Fruit fly (Drosophila melanogaster) whole organism, embryonic: Measurements from ENCODE around the gene defl.
A peak's percentile ranks its signal among the peaks of the same experiment; 100 is the strongest.

Experiments
- Abd-B ChIP-seq: fragments of 200-800 bp; sonication (Bioruptor generic); optimal IDR thresholded peaks from 2 replicates; lab custom pipeline; 2018; ENCODE audit warnings: missing biosample characterization, mild to moderate bottlenecking, missing genetic modification characterization, moderate library complexity
- Antp ChIP-seq: fragments of 200-800 bp; sonication (Bioruptor generic); optimal IDR thresholded peaks from 3 replicates; lab custom pipeline; 2016; ENCODE audit warnings: missing biosample characterization, missing genetic modification characterization
- Asciz ChIP-seq: fragments of 200-800 bp; sonication (Bioruptor generic); optimal IDR thresholded peaks from 2 replicates; lab custom pipeline; 2017; ENCODE audit warnings: missing biosample characterization, mild to moderate bottlenecking, missing genetic modification characterization, missing genetic modification reagents
- BtbVII ChIP-seq: fragments of 200-800 bp; sonication (Bioruptor generic); optimal IDR thresholded peaks from 3 replicates; lab custom pipeline; 2017; ENCODE audit warnings: missing biosample characterization, mild to moderate bottlenecking, missing genetic modification characterization
- CG11398 ChIP-seq: fragments of 200-800 bp; sonication (Bioruptor generic); optimal IDR thresholded peaks from 2 replicates; lab custom pipeline; 2016; ENCODE audit warnings: missing biosample characterization, missing genetic modification characterization
- CG12236 ChIP-seq: fragments of 200-800 bp; sonication (Bioruptor generic); optimal IDR thresholded peaks from 2 replicates; lab custom pipeline; 2016; ENCODE audit warnings: missing biosample characterization, missing genetic modification characterization
- CG12391 ChIP-seq: fragments of 200-800 bp; sonication (Bioruptor generic); optimal IDR thresholded peaks from 3 replicates; lab custom pipeline; 2018; ENCODE audit warnings: missing biosample characterization, mild to moderate bottlenecking, missing genetic modification characterization, moderate library complexity
- CG12942 ChIP-seq: fragments of 200-800 bp; sonication (Bioruptor generic); optimal IDR thresholded peaks from 3 replicates; lab custom pipeline; 2016; ENCODE audit warnings: missing biosample characterization, missing genetic modification characterization
- CG13123 ChIP-seq: fragments of 200-800 bp; sonication (Bioruptor generic); optimal IDR thresholded peaks from 2 replicates; lab custom pipeline; 2016; ENCODE audit warnings: missing biosample characterization, missing genetic modification characterization
- CG13296 ChIP-seq: fragments of 200-800 bp; sonication (Bioruptor generic); optimal IDR thresholded peaks from 3 replicates; lab custom pipeline; 2018; ENCODE audit warnings: missing biosample characterization, mild to moderate bottlenecking, missing genetic modification characterization
- CG14050 ChIP-seq: fragments of 200-800 bp; sonication (Bioruptor generic); IDR thresholded peaks from 3 replicates; pipeline ENCODE4 v1.3.6; 2022; ENCODE audit warnings: missing biosample characterization, missing genetic modification characterization
- CG15514 ChIP-seq: fragments of 200-800 bp; sonication (Bioruptor generic); optimal IDR thresholded peaks from 3 replicates; lab custom pipeline; 2017; ENCODE audit warnings: missing biosample characterization, missing genetic modification characterization, mild to moderate bottlenecking, moderate library complexity, missing genetic modification reagents
- CG16863 ChIP-seq: fragments of 200-800 bp; sonication (Bioruptor generic); optimal IDR thresholded peaks from 3 replicates; lab custom pipeline; 2016; ENCODE audit warnings: missing biosample characterization, missing genetic modification characterization
- CG17186 ChIP-seq: fragments of 200-800 bp; sonication (Bioruptor generic); optimal IDR thresholded peaks from 3 replicates; lab custom pipeline; 2017; ENCODE audit warnings: missing biosample characterization, missing genetic modification reagents, missing genetic modification characterization
- CG17328 ChIP-seq: fragments of 200-800 bp; sonication (Bioruptor generic); IDR thresholded peaks from 2 replicates; pipeline ENCODE4 v1.3.6; 2022; ENCODE audit warnings: missing biosample characterization, missing genetic modification characterization
- CG1792 ChIP-seq: fragments of 200-800 bp; sonication (Bioruptor generic); optimal IDR thresholded peaks from 2 replicates; lab custom pipeline; 2016; ENCODE audit warnings: missing biosample characterization, missing genetic modification characterization
- CG30431 ChIP-seq: fragments of 200-800 bp; sonication (Bioruptor generic); optimal IDR thresholded peaks from 2 replicates; lab custom pipeline; 2017; ENCODE audit warnings: missing biosample characterization, missing genetic modification characterization
- CG34422 ChIP-seq: fragments of 200-800 bp; sonication (Bioruptor generic); IDR thresholded peaks from 3 replicates; pipeline ENCODE4 v1.3.6; 2022; ENCODE audit warnings: missing biosample characterization, missing genetic modification characterization
- CG3838 ChIP-seq: fragments of 200-800 bp; sonication (Bioruptor generic); optimal IDR thresholded peaks from 3 replicates; lab custom pipeline; 2016; ENCODE audit warnings: missing biosample characterization, missing genetic modification characterization
- CG42726 ChIP-seq: fragments of 200-800 bp; sonication (Bioruptor generic); IDR thresholded peaks from 2 replicates; pipeline ENCODE4 v1.3.6; 2022; ENCODE audit warnings: missing biosample characterization, missing genetic modification characterization; ENCODE audit not compliant: partially characterized antibody
- CG4730 ChIP-seq: fragments of 200-800 bp; sonication (Bioruptor generic); IDR thresholded peaks from 2 replicates; pipeline ENCODE4 v1.3.6; 2022; ENCODE audit warnings: missing biosample characterization, missing genetic modification characterization
- CG6175 ChIP-seq: fragments of 200-800 bp; sonication (Bioruptor generic); IDR thresholded peaks from 3 replicates; pipeline ENCODE4 v1.3.6; 2022; ENCODE audit warnings: missing biosample characterization, missing genetic modification characterization
- CG6791 ChIP-seq: fragments of 200-800 bp; sonication (Bioruptor generic); IDR thresholded peaks from 3 replicates; pipeline ENCODE4 v1.3.6; 2022; ENCODE audit warnings: missing biosample characterization, missing genetic modification characterization; ENCODE audit not compliant: partially characterized antibody
- CG6854 ChIP-seq: fragments of 200-800 bp; sonication (Bioruptor generic); optimal IDR thresholded peaks from 3 replicates; lab custom pipeline; 2017; ENCODE audit warnings: missing biosample characterization, mild to moderate bottlenecking, missing genetic modification characterization
- CG7745 ChIP-seq: fragments of 200-800 bp; sonication (Bioruptor generic); optimal IDR thresholded peaks from 2 replicates; lab custom pipeline; 2018; ENCODE audit warnings: missing biosample characterization, mild to moderate bottlenecking, missing genetic modification characterization, moderate library complexity
- CG7928 ChIP-seq: fragments of 200-800 bp; sonication (Bioruptor generic); optimal IDR thresholded peaks from 2 replicates; lab custom pipeline; 2017; ENCODE audit warnings: missing biosample characterization, mild to moderate bottlenecking, missing genetic modification characterization
- CG8089 ChIP-seq: fragments of 200-800 bp; sonication (Bioruptor generic); optimal IDR thresholded peaks from 3 replicates; lab custom pipeline; 2016; ENCODE audit warnings: missing biosample characterization, missing genetic modification characterization
- CG8388 ChIP-seq: fragments of 200-800 bp; sonication (Bioruptor generic); optimal IDR thresholded peaks from 2 replicates; lab custom pipeline; 2019; ENCODE audit warnings: missing biosample characterization, mild to moderate bottlenecking, missing genetic modification characterization, moderate library complexity
- Chrac-16 ChIP-seq: fragments of 200-800 bp; sonication (Bioruptor generic); optimal IDR thresholded peaks from 3 replicates; lab custom pipeline; 2016; ENCODE audit warnings: missing biosample characterization, missing genetic modification characterization
- CoRest ChIP-seq: fragments of 200-800 bp; sonication (Bioruptor generic); optimal IDR thresholded peaks from 3 replicates; lab custom pipeline; 2018; ENCODE audit warnings: missing biosample characterization, mild to moderate bottlenecking, missing genetic modification characterization, moderate library complexity
- Hr3 ChIP-seq: fragments of 200-800 bp; sonication (Bioruptor generic); optimal IDR thresholded peaks from 3 replicates; lab custom pipeline; 2016; ENCODE audit warnings: missing biosample characterization, missing genetic modification characterization
- MBD-R2 ChIP-seq: fragments of 200-800 bp; sonication (Bioruptor generic); IDR thresholded peaks from 2 replicates; pipeline ENCODE4 v1.3.6; 2022; ENCODE audit warnings: missing biosample characterization, missing genetic modification characterization
- Mad ChIP-seq: fragments of 200-800 bp; sonication (Bioruptor generic); optimal IDR thresholded peaks from 2 replicates; lab custom pipeline; 2016; ENCODE audit warnings: missing biosample characterization, missing genetic modification characterization
- Oaz ChIP-seq: fragments of 200-800 bp; sonication (Bioruptor generic); IDR thresholded peaks from 2 replicates; pipeline ENCODE4 v1.3.6; 2022; ENCODE audit warnings: missing biosample characterization, missing genetic modification characterization
- YL-1 ChIP-seq: fragments of 200-800 bp; sonication (Bioruptor generic); optimal IDR thresholded peaks from 3 replicates; lab custom pipeline; 2017; ENCODE audit warnings: missing biosample characterization, mild to moderate bottlenecking, missing genetic modification characterization
- bigmax ChIP-seq: fragments of 200-800 bp; sonication (Bioruptor generic); optimal IDR thresholded peaks from 2 replicates; lab custom pipeline; 2018; ENCODE audit warnings: missing biosample characterization, mild to moderate bottlenecking, missing genetic modification characterization
- cas ChIP-seq: fragments of 200-800 bp; sonication (Bioruptor generic); IDR thresholded peaks from 2 replicates; pipeline ENCODE4 v1.3.6; 2022; ENCODE audit warnings: missing biosample characterization, missing genetic modification characterization
- dati ChIP-seq: fragments of 200-800 bp; sonication (Bioruptor generic); IDR thresholded peaks from 2 replicates; pipeline ENCODE4 v1.3.6; 2022; ENCODE audit warnings: missing biosample characterization, missing genetic modification characterization
- dm ChIP-seq: fragments of 200-800 bp; sonication (Bioruptor generic); optimal IDR thresholded peaks from 3 replicates; lab custom pipeline; 2016; ENCODE audit warnings: missing biosample characterization, missing genetic modification characterization
- dmrt11E ChIP-seq: fragments of 200-800 bp; sonication (Bioruptor generic); optimal IDR thresholded peaks from 3 replicates; lab custom pipeline; 2018; ENCODE audit warnings: missing biosample characterization, mild to moderate bottlenecking, missing genetic modification characterization, moderate library complexity
- dmrt99B ChIP-seq: fragments of 200-800 bp; sonication (Bioruptor generic); optimal IDR thresholded peaks from 2 replicates; lab custom pipeline; 2018; ENCODE audit warnings: missing biosample characterization, mild to moderate bottlenecking, missing genetic modification characterization, moderate library complexity
- dpn ChIP-seq, 2 experiments: fragments of 200-800 bp; sonication (Bioruptor generic); optimal IDR thresholded peaks; 3 replicates each; lab custom pipeline; 2016; ENCODE audit warnings: missing biosample characterization in 2 of 2, missing genetic modification characterization in 2 of 2
- gsb ChIP-seq: fragments of 200-800 bp; sonication (Bioruptor generic); IDR thresholded peaks from 2 replicates; pipeline ENCODE4 v1.3.6; 2022; ENCODE audit warnings: missing biosample characterization, missing genetic modification characterization
- kni ChIP-seq: fragments of 200-800 bp; sonication (Bioruptor generic); optimal IDR thresholded peaks from 3 replicates; lab custom pipeline; 2017; ENCODE audit warnings: mild to moderate bottlenecking, missing biosample characterization, missing genetic modification reagents, missing genetic modification characterization
- ranshi ChIP-seq: fragments of 200-800 bp; sonication (Bioruptor generic); IDR thresholded peaks from 2 replicates; pipeline ENCODE4 v1.3.6; 2022; ENCODE audit warnings: missing biosample characterization, missing genetic modification characterization
- shn ChIP-seq: fragments of 200-800 bp; sonication (Bioruptor generic); optimal IDR thresholded peaks from 3 replicates; lab custom pipeline; 2016; ENCODE audit warnings: missing biosample characterization, missing genetic modification characterization
- sqz ChIP-seq: fragments of 200-800 bp; sonication (Bioruptor generic); optimal IDR thresholded peaks from 3 replicates; lab custom pipeline; 2018; ENCODE audit warnings: missing biosample characterization, mild to moderate bottlenecking, missing genetic modification characterization
- tna ChIP-seq: fragments of 200-800 bp; sonication (Bioruptor generic); IDR thresholded peaks from 2 replicates; pipeline ENCODE4 v1.3.6; 2022; ENCODE audit warnings: missing biosample characterization, missing genetic modification characterization; ENCODE audit not compliant: partially characterized antibody
- wek ChIP-seq: fragments of 200-800 bp; sonication (Bioruptor generic); optimal IDR thresholded peaks from 3 replicates; lab custom pipeline; 2018; ENCODE audit warnings: missing biosample characterization, mild to moderate bottlenecking, missing genetic modification characterization, moderate library complexity
- zen ChIP-seq: fragments of 200-800 bp; sonication (Bioruptor generic); optimal IDR thresholded peaks from 3 replicates; lab custom pipeline; 2018; ENCODE audit warnings: missing biosample characterization, mild to moderate bottlenecking, missing genetic modification characterization, moderate library complexity
- zf30C ChIP-seq: fragments of 200-800 bp; sonication (Bioruptor generic); optimal IDR thresholded peaks from 3 replicates; lab custom pipeline; 2018; ENCODE audit warnings: missing biosample characterization, mild to moderate bottlenecking, missing genetic modification characterization

defl gene

dm6 chr3L:9723108-9723507, at the start of gene defl, which contains the start of gene nbs (continued):
- TF ChIP-seq dpn (GFP tag; optimal IDR thresholded peaks at IDR 0.05; lab: Kevin White, UChicago) (peak; percentile 77 to 86), CG7928 (GFP tag; lab: Kevin White, UChicago) (no peak), zen (tag; lab: Kevin White, UChicago) (peak; percentile 71), Mad (GFP tag; lab: Kevin White, UChicago) (peak; percentile 62), MBD-R2 (GFP tag; lab: Robert Waterston, UW) (peak; percentile 92), CG3838 (peak; percentile 40), wek (no peak), Asciz (GFP tag; lab: Kevin White, UChicago) (no peak), dmrt11E (tag; lab: Kevin White, UChicago) (peak; percentile 53), dati (GFP tag; lab: Robert Waterston, UW) (no peak), CG11398 (no peak), CG42726 (GFP tag; lab: Robert Waterston, UW) (no peak), CG4730 (GFP tag; lab: Robert Waterston, UW) (peak; percentile 55), CG13296 (GFP tag; lab: Kevin White, UChicago) (peak; percentile 49), ranshi (GFP tag; lab: Robert Waterston, UW) (peak; percentile 71), YL-1 (GFP tag; lab: Kevin White, UChicago) (no peak), CG1792 (GFP tag; lab: Kevin White, UChicago) (peak; percentile 7), CG14050 (GFP tag; lab: Robert Waterston, UW) (peak; percentile 43; the same call in 1 of the 3 replicates), CG17186 (GFP tag; lab: Kevin White, UChicago) (no peak), CG15514 (GFP tag; lab: Kevin White, UChicago) (no peak), tna (no peak), cas (0 out of 2 replicates have a peak, but pooled peaks have one; percentile 36), CoRest (tag; lab: Kevin White, UChicago) (peak; percentile 82), CG12236 (GFP tag; lab: Kevin White, UChicago) (no peak), CG17328 (GFP tag; lab: Robert Waterston, UW) (0 out of 2 replicates have a peak, but pooled peaks have one; percentile 14), dmrt99B (tag; lab: Kevin White, UChicago) (no peak), bigmax (GFP tag; lab: Kevin White, UChicago) (no peak), Oaz (no peak), CG7745 (tag; lab: Kevin White, UChicago) (no peak), gsb (GFP tag; lab: Robert Waterston, UW) (no peak), CG6791 (GFP tag; lab: Robert Waterston, UW) (no peak), CG16863 (GFP tag; lab: Kevin White, UChicago) (peak; percentile 49), BtbVII (GFP tag; lab: Kevin White, UChicago) (no peak), CG6854 (no peak), Abd-B (GFP tag; lab: Kevin White, UChicago) (peak; percentile 58), CG8089 (GFP tag; lab: Kevin White, UChicago) (peak; percentile 41), Antp (peak; percentile 48), CG12942 (GFP tag; lab: Kevin White, UChicago) (peak; percentile 64), kni (no peak), Hr3 (GFP tag; lab: Kevin White, UChicago) (peak; percentile 72), zf30C (GFP tag; lab: Kevin White, UChicago) (peak; percentile 97), CG12391 (tag; lab: Kevin White, UChicago) (peak; percentile 73), CG6175 (no peak), sqz (GFP tag; lab: Kevin White, UChicago) (no peak), CG34422 (GFP tag; lab: Robert Waterston, UW) (peak; percentile 89), CG30431 (GFP tag; lab: Kevin White, UChicago) (no peak), CG13123 (GFP tag; lab: Kevin White, UChicago) (peak; percentile 46), shn (GFP tag; lab: Kevin White, UChicago) (peak; percentile 44), Chrac-16 (GFP tag; lab: Kevin White, UChicago) (peak; percentile 70), CG8388 (GFP tag; lab: Kevin White, UChicago) (peak; percentile 23), dm (GFP tag; lab: Kevin White, UChicago) (peak; percentile 19)
